Worm (Caenorhabditis elegans) whole organism, L1 larva: ENCODE data around the gene F09B9.5.

Source experiments
- C04F5.9 ChIP-seq: sonication (generic microtip); optimal IDR thresholded peaks from 2 replicates; lab custom pipeline; 2016; ENCODE audit warnings: missing genetic modification characterization, missing compliant biosample characterization
- C16A3.4 ChIP-seq: fragments of 150-350 bp; optimal IDR thresholded peaks from 2 replicates; lab custom pipeline; 2014; ENCODE audit warnings: missing biosample characterization, missing genetic modification characterization
- F16B12.6 ChIP-seq: fragments of 150-350 bp; optimal IDR thresholded peaks from 2 replicates; lab custom pipeline; 2014; ENCODE audit warnings: missing biosample characterization, missing genetic modification characterization
- Y116A8C.19 ChIP-seq: sonication (generic microtip); optimal IDR thresholded peaks from 2 replicates; lab custom pipeline; 2016; ENCODE audit warnings: missing compliant biosample characterization, missing genetic modification characterization, borderline replicate concordance
- aha-1 ChIP-seq: fragments of 150-350 bp; optimal IDR thresholded peaks from 2 replicates; lab custom pipeline; 2014; ENCODE audit warnings: missing biosample characterization, missing genetic modification characterization
- aly-2 ChIP-seq: fragments of 150-350 bp; optimal IDR thresholded peaks from 2 replicates; lab custom pipeline; 2014; ENCODE audit warnings: missing biosample characterization, missing genetic modification characterization
- ceh-8 ChIP-seq: fragments of 200-800 bp; sonication (Bioruptor generic); optimal IDR thresholded peaks from 2 replicates; lab custom pipeline; 2018; ENCODE audit warnings: mild to moderate bottlenecking, missing genetic modification characterization, moderate library complexity, missing compliant biosample characterization
- ces-1 ChIP-seq: fragments of 150-350 bp; optimal IDR thresholded peaks from 2 replicates; lab custom pipeline; 2014; ENCODE audit warnings: missing biosample characterization, missing genetic modification reagents, missing genetic modification characterization
- dpl-1 ChIP-seq, 3 experiments: fragments of 150-350 bp in 2 of 3; sonication (generic microtip) in 1 of 3; optimal IDR thresholded peaks; 2 replicates each; lab custom pipeline; 2014 to 2017; ENCODE audit warnings: missing biosample characterization in 3 of 3, missing genetic modification characterization in 3 of 3, missing genetic modification reagents in 3 of 3
- dsc-1 ChIP-seq: sonication (generic microtip); optimal IDR thresholded peaks from 2 replicates; lab custom pipeline; 2016; ENCODE audit warnings: mild to moderate bottlenecking, missing genetic modification characterization, missing compliant biosample characterization
- efl-1 ChIP-seq, 4 experiments: fragments of 150-350 bp; optimal IDR thresholded peaks in 3 of 4; peaks in 1 of 4; 1 replicate in 1 of 4; 2 replicates in 3 of 4; lab custom pipeline; 2014; ENCODE audit warnings: missing biosample characterization in 2 of 4, missing genetic modification characterization in 2 of 4, missing genetic modification reagents in 2 of 4
- fkh-8 ChIP-seq: sonication (generic microtip); optimal IDR thresholded peaks from 2 replicates; lab custom pipeline; 2016; ENCODE audit warnings: mild to moderate bottlenecking, missing genetic modification characterization, missing compliant biosample characterization
- lin-13 ChIP-seq: fragments of 150-350 bp; optimal IDR thresholded peaks from 2 replicates; lab custom pipeline; 2014; ENCODE audit warnings: missing biosample characterization, missing genetic modification reagents, missing genetic modification characterization
- lin-14 ChIP-seq: fragments of 200-800 bp; sonication (Bioruptor generic); optimal IDR thresholded peaks from 2 replicates; lab custom pipeline; 2018; ENCODE audit warnings: mild to moderate bottlenecking, missing genetic modification characterization, moderate library complexity, missing compliant biosample characterization
- lin-15B ChIP-seq: fragments of 150-350 bp; sonication (generic microtip); optimal IDR thresholded peaks from 3 replicates; lab custom pipeline; 2014; ENCODE audit warnings: missing biosample characterization, missing genetic modification characterization
- lin-35 ChIP-seq, 2 experiments: fragments of 150-350 bp; optimal IDR thresholded peaks; 2 replicates each; lab custom pipeline; 2014; ENCODE audit warnings: missing biosample characterization in 2 of 2, missing genetic modification characterization in 2 of 2, missing genetic modification reagents in 2 of 2
- lir-3 ChIP-seq: sonication (generic microtip); optimal IDR thresholded peaks from 2 replicates; lab custom pipeline; 2016; ENCODE audit warnings: mild to moderate bottlenecking, missing genetic modification characterization, moderate library complexity, missing compliant biosample characterization; ENCODE audit not compliant: poor library complexity
- mab-9 ChIP-seq: fragments of 200-800 bp; sonication (Bioruptor generic); IDR thresholded peaks from 2 replicates; pipeline ENCODE4 v1.3.6; 2022; ENCODE audit warnings: missing genetic modification reagents, missing genetic modification characterization, missing compliant biosample characterization
- mef-2 ChIP-seq: fragments of 150-350 bp; optimal IDR thresholded peaks from 2 replicates; lab custom pipeline; 2014; ENCODE audit warnings: missing biosample characterization, missing genetic modification characterization
- nhr-11 ChIP-seq: fragments of 150-350 bp; optimal IDR thresholded peaks from 2 replicates; lab custom pipeline; 2014; ENCODE audit warnings: missing biosample characterization, missing genetic modification characterization
- nhr-19 ChIP-seq: fragments of 200-800 bp; sonication (Bioruptor generic); conservative IDR thresholded peaks from 2 replicates; pipeline ENCODE4 v1.3.6; 2022; ENCODE audit warnings: missing genetic modification characterization, missing compliant biosample characterization
- nhr-237 ChIP-seq: fragments of 150-350 bp; optimal IDR thresholded peaks from 2 replicates; lab custom pipeline; 2014; ENCODE audit warnings: missing biosample characterization, missing genetic modification characterization
- nhr-28 ChIP-seq: fragments of 150-350 bp; optimal IDR thresholded peaks from 2 replicates; lab custom pipeline; 2014; ENCODE audit warnings: missing biosample characterization, missing genetic modification characterization
- nhr-71 ChIP-seq: sonication (generic microtip); optimal IDR thresholded peaks from 2 replicates; lab custom pipeline; 2016; ENCODE audit warnings: mild to moderate bottlenecking, missing genetic modification characterization, moderate library complexity, missing compliant biosample characterization
- nhr-77 ChIP-seq: fragments of 150-350 bp; optimal IDR thresholded peaks from 2 replicates; lab custom pipeline; 2014; ENCODE audit warnings: missing biosample characterization, missing genetic modification characterization
- nhr-84 ChIP-seq: sonication (generic microtip); optimal IDR thresholded peaks from 2 replicates; lab custom pipeline; 2017; ENCODE audit warnings: missing biosample characterization, missing genetic modification characterization
- nhr-85 ChIP-seq: sonication (generic microtip); peaks from one replicate; lab custom pipeline; 2016; ENCODE audit warnings: missing genetic modification characterization, inconsistent platforms, missing compliant biosample characterization
- nhr-90 ChIP-seq: sonication (generic microtip); optimal IDR thresholded peaks from 2 replicates; lab custom pipeline; 2016; ENCODE audit warnings: mild to moderate bottlenecking, missing genetic modification characterization, missing compliant biosample characterization; ENCODE audit not compliant: poor library complexity
- pag-3 ChIP-seq: sonication (generic microtip); optimal IDR thresholded peaks from 2 replicates; lab custom pipeline; 2017; ENCODE audit warnings: missing genetic modification characterization, mild to moderate bottlenecking, missing compliant biosample characterization, antibody characterized with exemption, borderline replicate concordance; ENCODE audit not compliant: insufficient read depth
- pax-3 ChIP-seq: fragments of 200-800 bp; sonication (Bioruptor generic); optimal IDR thresholded peaks from 2 replicates; lab custom pipeline; 2018; ENCODE audit warnings: mild to moderate bottlenecking, missing genetic modification characterization, moderate library complexity, missing compliant biosample characterization
- rnt-1 ChIP-seq: sonication (generic microtip); optimal IDR thresholded peaks from 2 replicates; lab custom pipeline; 2016; ENCODE audit warnings: mild to moderate bottlenecking, missing genetic modification characterization, moderate library complexity, missing compliant biosample characterization
- sox-4 ChIP-seq: sonication (generic microtip); optimal IDR thresholded peaks from 2 replicates; lab custom pipeline; 2016; ENCODE audit warnings: missing genetic modification characterization, missing compliant biosample characterization
- sptf-1 ChIP-seq: fragments of 150-350 bp; optimal IDR thresholded peaks from 2 replicates; lab custom pipeline; 2014; ENCODE audit warnings: missing biosample characterization, missing genetic modification characterization
- swsn-7 ChIP-seq: sonication (generic microtip); optimal IDR thresholded peaks from 2 replicates; lab custom pipeline; 2016; ENCODE audit warnings: missing genetic modification characterization, missing compliant biosample characterization
- tlp-1 ChIP-seq: fragments of 150-350 bp; optimal IDR thresholded peaks from 2 replicates; lab custom pipeline; 2014; ENCODE audit warnings: missing biosample characterization, missing genetic modification characterization
- unc-130 ChIP-seq: fragments of 150-350 bp; optimal IDR thresholded peaks from 2 replicates; lab custom pipeline; 2017; ENCODE audit warnings: missing biosample characterization, missing genetic modification characterization, inconsistent platforms
- unc-30 ChIP-seq: sonication (generic microtip); optimal IDR thresholded peaks from 2 replicates; lab custom pipeline; 2017; ENCODE audit warnings: missing biosample characterization, missing genetic modification characterization
- vab-15 ChIP-seq: sonication (generic microtip); optimal IDR thresholded peaks from 2 replicates; lab custom pipeline; 2017; ENCODE audit warnings: missing genotype, mild to moderate bottlenecking, missing genetic modification characterization, missing compliant biosample characterization
- zag-1 ChIP-seq: fragments of 150-350 bp; optimal IDR thresholded peaks from 2 replicates; lab custom pipeline; 2014; ENCODE audit warnings: missing biosample characterization, missing genetic modification characterization
- ztf-11 ChIP-seq, 2 experiments: sonication (generic microtip); optimal IDR thresholded peaks; 2 replicates each; lab custom pipeline; 2016 to 2017; ENCODE audit warnings: missing genetic modification characterization in 2 of 2, missing biosample characterization in 1 of 2, missing compliant biosample characterization in 1 of 2

The F09B9.5 gene

DNA sequence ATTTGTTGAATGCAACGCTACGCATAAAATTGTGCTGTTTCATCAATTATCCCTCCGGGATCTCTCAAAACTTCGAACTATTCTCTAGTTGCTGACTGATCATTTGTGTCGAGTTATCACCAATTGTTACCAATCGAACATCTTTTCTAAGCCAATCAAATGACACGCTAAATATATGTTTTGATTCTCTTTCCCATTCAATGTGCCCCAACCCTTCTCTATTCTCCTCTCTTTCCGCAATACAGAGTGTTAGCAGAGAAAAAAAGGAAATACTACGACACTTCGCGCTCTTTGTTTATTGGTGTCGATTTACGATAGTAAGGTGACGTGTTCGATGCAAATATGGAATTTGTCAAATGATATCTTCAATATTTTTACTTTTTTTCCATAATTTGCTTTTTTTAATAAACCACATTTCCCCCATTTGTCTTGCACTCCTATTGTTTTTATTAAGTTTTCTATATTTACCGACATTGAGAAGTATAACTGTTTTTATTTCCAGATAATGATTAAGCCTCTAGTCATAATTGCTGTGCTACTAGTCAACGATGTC lies 42.7 kb downstream of the F09B9.5 start, which contains the start of gene nucb-1 (continued):
- TF ChIP-seq mab-9 (GFP tag; lab: Robert Waterston, UW) (no peak), ceh-8 (GFP tag; lab: Kevin White, UChicago) (peak; percentile 17), unc-30 (no peak), lin-13 (GFP tag; lab: Kevin White, UChicago) (peak; percentile 64), efl-1 (optimal IDR thresholded peaks at IDR 0.05; lab: Kevin White, UChicago) (peak; percentile 71 to 75), efl-1 (GFP tag; optimal IDR thresholded peaks at IDR 0.05 in 1 of 2; lab: Kevin White, UChicago) (peak; percentile 27 to 96), Y116A8C.19 (tag; lab: Kevin White, UChicago) (no peak), nhr-19 (peak; percentile 74), nhr-90 (tag; lab: Kevin White, UChicago) (peak; percentile 76), fkh-8 (peak; percentile 54), lin-14 (GFP tag; lab: Kevin White, UChicago) (peak; percentile 92), nhr-11 (tag; lab: Kevin White, UChicago) (peak; percentile 2), sox-4 (tag; lab: Kevin White, UChicago) (peak; percentile 12), sptf-1 (no peak), rnt-1 (tag; lab: Kevin White, UChicago) (peak; percentile 85), zag-1 (no peak), ztf-11 (tag; optimal IDR thresholded peaks at IDR 0.05; lab: Kevin White, UChicago) (peak in 1 of 2 experiments; percentile 17), tlp-1 (no peak), lin-15B (peak; percentile 55), vab-15 (tag; lab: Kevin White, UChicago) (peak; percentile 25), pax-3 (no peak), ces-1 (GFP tag; lab: Kevin White, UChicago) (no peak), mef-2 (tag; lab: Kevin White, UChicago) (no peak), swsn-7 (tag; lab: Kevin White, UChicago) (peak; percentile 83), pag-3 (tag; lab: Kevin White, UChicago) (no peak), C16A3.4 (tag; lab: Kevin White, UChicago) (peak; percentile 94), nhr-77 (tag; lab: Kevin White, UChicago) (peak; percentile 69), nhr-84 (tag; lab: Kevin White, UChicago) (no peak), lir-3 (peak; percentile 32), F16B12.6 (tag; lab: Kevin White, UChicago) (no peak), dsc-1 (tag; lab: Kevin White, UChicago) (peak; percentile 73), nhr-71 (tag; lab: Kevin White, UChicago) (peak; percentile 92)

DNA sequence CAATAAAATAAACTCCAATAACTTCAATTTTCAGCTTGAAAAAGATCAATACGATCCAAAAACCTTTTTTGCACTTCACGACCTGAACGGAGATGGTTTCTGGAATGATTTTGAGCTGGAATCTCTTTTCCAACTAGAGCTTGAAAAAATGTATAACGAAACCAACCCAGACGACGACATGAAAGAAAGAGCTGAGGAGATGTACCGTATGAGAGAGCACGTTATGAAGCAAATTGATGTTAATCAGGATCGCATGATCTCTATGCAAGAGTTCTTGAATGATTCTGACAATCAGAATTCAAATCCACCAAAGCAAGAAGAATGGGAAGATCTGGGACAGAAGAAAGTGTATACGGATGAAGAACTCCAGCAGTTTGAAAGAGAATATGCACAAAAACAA lies 44.6 kb downstream of the F09B9.5 start:
- TF ChIP-seq dpl-1 (GFP tag; optimal IDR thresholded peaks at IDR 0.05; lab: Kevin White, UChicago) (no peak), aha-1 (tag; lab: Kevin White, UChicago) (no peak), nhr-28 (tag; lab: Kevin White, UChicago) (no peak), efl-1 (optimal IDR thresholded peaks at IDR 0.05; lab: Kevin White, UChicago) (no peak), efl-1 (GFP tag; optimal IDR thresholded peaks at IDR 0.05 in 1 of 2; lab: Kevin White, UChicago) (peak in 1 of 2 experiments; percentile 74), nhr-85 (tag; lab: Kevin White, UChicago) (peak; percentile 18)
- TF ChIP-seq, all 84 proteins: peak for 2

DNA sequence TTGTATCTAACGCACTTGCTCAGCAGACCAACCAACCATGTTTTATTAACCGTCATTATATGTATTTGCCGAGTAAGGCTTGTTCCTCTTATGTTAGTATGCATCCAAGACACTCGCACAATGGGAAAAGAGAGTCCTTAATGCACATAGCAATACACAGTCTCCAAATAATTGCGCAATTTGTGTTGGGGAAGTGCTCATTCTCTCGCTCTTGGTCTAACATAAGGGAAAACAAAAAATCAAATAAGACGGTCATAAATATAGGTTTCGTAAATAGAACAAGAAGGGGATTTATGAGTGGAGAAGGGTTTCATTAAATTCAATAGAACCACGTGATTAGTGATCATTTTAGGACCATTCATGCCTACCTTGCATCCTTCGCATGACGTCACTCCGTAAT lies 48.9 kb downstream of the F09B9.5 start:
- TF ChIP-seq nhr-71 (tag; lab: Kevin White, UChicago) (no peak), lin-35 (GFP tag; optimal IDR thresholded peaks at IDR 0.05; lab: Kevin White, UChicago) (no peak), aly-2 (tag; lab: Kevin White, UChicago) (no peak), nhr-237 (no peak), unc-130 (tag; lab: Kevin White, UChicago) (no peak), C04F5.9 (no peak)
- TF ChIP-seq, all 84 proteins: peak for 0
